Worm (Caenorhabditis elegans) whole organism, midembryonic: ENCODE results near the gene Y40H7A.4.
"Not testable (repeated sequence)": the region's sequence is repeated elsewhere in the genome, so short reads cannot be mapped to it uniquely, and the experiment has no call there.

Source experiments
- T22C8.4 ChIP-seq: fragments of 200-800 bp; sonication (Bioruptor generic); IDR thresholded peaks from 2 replicates; pipeline ENCODE4 v1.3.6; 2022; ENCODE audit warnings: missing genetic modification characterization, missing compliant biosample characterization
- cog-1 ChIP-seq: sonication (generic microtip); optimal IDR thresholded peaks from 2 replicates; lab custom pipeline; 2016; ENCODE audit warnings: missing genetic modification characterization, missing compliant biosample characterization
- flt-1 ChIP-seq: fragments of 200-800 bp; sonication (Bioruptor generic); IDR thresholded peaks from 2 replicates; pipeline ENCODE4 v1.3.6; 2022; ENCODE audit warnings: missing genetic modification characterization, missing compliant biosample characterization
- klf-2 ChIP-seq: fragments of 200-800 bp; sonication (Bioruptor generic); conservative IDR thresholded peaks from 2 replicates; pipeline ENCODE4 v1.3.6; 2022; ENCODE audit warnings: missing genetic modification reagents, missing genetic modification characterization, missing compliant biosample characterization
- med-1 ChIP-seq: sonication (generic microtip); optimal IDR thresholded peaks from 2 replicates; lab custom pipeline; 2017; ENCODE audit warnings: missing genetic modification characterization, mild to moderate bottlenecking, missing compliant biosample characterization, antibody characterized with exemption, missing genetic modification reagents; ENCODE audit not compliant: insufficient read depth
- ref-1 ChIP-seq: fragments of 200-800 bp; sonication (Bioruptor generic); conservative IDR thresholded peaks from 2 replicates; pipeline ENCODE4 v1.3.6; 2022; ENCODE audit warnings: missing genetic modification reagents, missing genetic modification characterization, missing compliant biosample characterization
- tab-1 ChIP-seq: fragments of 200-800 bp; sonication (Bioruptor generic); IDR thresholded peaks from 2 replicates; pipeline ENCODE4 v1.3.6; 2022; ENCODE audit warnings: missing genetic modification characterization, missing compliant biosample characterization
- ztf-23 ChIP-seq: fragments of 200-800 bp; sonication (Bioruptor generic); IDR thresholded peaks from 2 replicates; pipeline ENCODE4 v1.3.6; 2022; ENCODE audit warnings: missing genetic modification reagents, missing genetic modification characterization, missing compliant biosample characterization
- ztf-29 ChIP-seq: fragments of 200-800 bp; sonication (Bioruptor generic); IDR thresholded peaks from 2 replicates; pipeline ENCODE4 v1.3.6; 2022; ENCODE audit warnings: missing genetic modification reagents, missing genetic modification characterization, missing compliant biosample characterization

The Y40H7A.4 gene

ce11 chrIV:15187517-15188181, 12.3 kb upstream of the Y40H7A.4 start:
- no peak for TF ChIP-seq ztf-23
- no peak for TF ChIP-seq tab-1 (GFP tag; lab: Robert Waterston, UW)
- no peak for TF ChIP-seq ztf-29 (GFP tag; lab: Robert Waterston, UW)
- no peak for TF ChIP-seq flt-1
- TF ChIP-seq T22C8.4 (GFP tag; lab: Robert Waterston, UW) = no peak
- no peak for TF ChIP-seq klf-2

- no peak for TF ChIP-seq flt-1
- TF ChIP-seq ztf-29 (GFP tag; lab: Robert Waterston, UW) = no peak
- no peak for TF ChIP-seq klf-2
- TF ChIP-seq med-1 (GFP tag; lab: Kevin White, UChicago) = no peak
- no peak for TF ChIP-seq ztf-23
- no peak for TF ChIP-seq cog-1 (tag; lab: Kevin White, UChicago)
- no peak for TF ChIP-seq tab-1 (GFP tag; lab: Robert Waterston, UW)
- no peak for TF ChIP-seq ref-1 (GFP tag; lab: Robert Waterston, UW)
- no peak for TF ChIP-seq T22C8.4 (GFP tag; lab: Robert Waterston, UW)
Measured at ce11 chrIV:15179615-15180014, 4.3 kb upstream of the Y40H7A.4 start, which contains the start of gene srd-23. Gene srd-23, plus strand, starts transcription at chrIV:15179915.

DNA sequence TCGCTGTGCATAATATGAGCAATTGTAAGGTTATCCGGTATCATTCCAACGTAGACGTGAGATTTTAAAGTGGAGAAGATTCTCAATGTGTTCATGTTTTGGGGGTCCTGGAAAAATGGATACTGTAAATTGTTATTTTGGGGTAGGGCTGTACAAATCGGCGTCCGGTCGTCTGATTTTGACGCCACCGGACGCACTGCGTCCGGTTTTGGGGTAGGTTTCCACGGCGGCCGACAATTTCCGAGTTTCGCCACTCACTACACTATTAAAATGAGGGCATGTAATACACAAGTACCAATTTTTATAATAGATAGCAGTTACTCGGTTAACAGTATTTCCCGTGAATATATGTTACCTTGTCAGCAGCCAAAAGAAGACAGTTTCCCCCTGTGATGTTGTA, 6.9 kb downstream of the Y40H7A.4 start:
- TF ChIP-seq med-1 (GFP tag; lab: Kevin White, UChicago) (no peak), ztf-23 (no peak), klf-2 (no peak), cog-1 (tag; lab: Kevin White, UChicago) (no peak), T22C8.4 (GFP tag; lab: Robert Waterston, UW) (no peak), flt-1 (no peak), tab-1 (GFP tag; lab: Robert Waterston, UW) (no peak), ztf-29 (GFP tag; lab: Robert Waterston, UW) (no peak), ref-1 (GFP tag; lab: Robert Waterston, UW) (no peak)

ce11 chrIV:15165602-15166001, 9.7 kb downstream of the Y40H7A.4 start:
- TF ChIP-seq T22C8.4 (GFP tag; lab: Robert Waterston, UW) (no peak), cog-1 (tag; lab: Kevin White, UChicago) (no peak)

DNA sequence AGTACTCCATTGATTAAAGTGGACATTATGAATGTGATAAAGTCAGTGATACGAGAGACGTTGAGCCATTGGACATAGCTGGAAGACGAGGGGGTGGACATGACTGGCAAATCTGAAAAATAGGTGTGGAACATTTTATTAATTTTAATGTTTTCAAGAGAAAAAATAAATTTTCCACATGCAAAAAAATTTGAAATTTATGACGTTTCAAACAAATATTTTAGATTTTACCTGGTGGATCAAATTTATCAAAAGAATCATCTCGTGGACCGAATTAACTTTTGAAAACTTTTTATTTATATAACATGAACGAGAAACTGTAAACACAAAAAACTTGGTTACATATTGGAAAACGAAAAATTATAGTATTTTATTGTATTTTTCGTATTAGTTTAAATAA, 28.2 kb downstream of the Y40H7A.4 start, which contains the start of gene str-78:
Gene str-78 (minus strand): TSS at position 101 of the 400 bp plus-strand sequence.
- no peak for TF ChIP-seq ztf-23
- TF ChIP-seq flt-1 = no peak
- TF ChIP-seq ztf-29 (GFP tag; lab: Robert Waterston, UW) = no peak
- TF ChIP-seq med-1 (GFP tag; lab: Kevin White, UChicago) = no peak
- no peak for TF ChIP-seq tab-1 (GFP tag; lab: Robert Waterston, UW)
- TF ChIP-seq cog-1 (tag; lab: Kevin White, UChicago) = no peak
- TF ChIP-seq ref-1 (GFP tag; lab: Robert Waterston, UW) = no peak

ce11 chrIV:15140832-15141231, 34.5 kb downstream of the Y40H7A.4 start, which contains the start of gene srg-51:
Gene srg-51, minus strand, starts transcription at chrIV:15140932.
- TF ChIP-seq med-1 (GFP tag; lab: Kevin White, UChicago) = no peak
- no peak for TF ChIP-seq ztf-29 (GFP tag; lab: Robert Waterston, UW)
- TF ChIP-seq flt-1 = no peak
- TF ChIP-seq cog-1 (tag; lab: Kevin White, UChicago) = no peak
- TF ChIP-seq tab-1 (GFP tag; lab: Robert Waterston, UW) = no peak
- no peak for TF ChIP-seq ref-1 (GFP tag; lab: Robert Waterston, UW)
- TF ChIP-seq ztf-23 = no peak
- TF ChIP-seq klf-2 = no peak
- TF ChIP-seq T22C8.4 (GFP tag; lab: Robert Waterston, UW) = no peak

- not testable (repeated sequence) for TF ChIP-seq T22C8.4 (GFP tag; lab: Robert Waterston, UW); ztf-23; ztf-29 (GFP tag; lab: Robert Waterston, UW)
Measured at ce11 chrIV:15133899-15134298, 41.4 kb downstream of the Y40H7A.4 start, which contains the start of gene M199.8. Gene M199.8, minus strand, starts transcription at chrIV:15133999.

- TF ChIP-seq klf-2 = no peak
- no peak for TF ChIP-seq tab-1 (GFP tag; lab: Robert Waterston, UW)
- TF ChIP-seq ztf-29 (GFP tag; lab: Robert Waterston, UW) = no peak
Measured at ce11 chrIV:15131697-15132096, 43.6 kb downstream of the Y40H7A.4 start, which contains the start of gene col-135. Gene col-135, minus strand, starts transcription at chrIV:15131797.

DNA sequence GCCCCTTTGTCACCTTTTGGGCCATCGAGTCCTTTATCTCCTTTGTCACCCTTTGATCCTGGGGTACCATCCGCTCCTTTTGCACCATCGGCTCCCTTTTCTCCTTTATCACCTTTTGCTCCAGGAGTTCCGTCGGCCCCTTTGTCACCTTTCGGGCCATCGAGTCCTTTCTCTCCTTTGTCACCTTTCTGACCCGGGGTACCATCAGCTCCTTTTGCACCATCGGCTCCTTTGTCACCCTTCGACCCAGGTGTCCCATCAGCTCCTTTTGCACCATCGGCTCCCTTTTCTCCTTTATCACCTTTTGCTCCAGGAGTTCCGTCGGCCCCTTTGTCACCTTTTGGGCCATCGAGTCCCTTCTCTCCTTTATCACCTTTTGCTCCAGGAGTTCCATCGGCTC, 45.1 kb downstream of the Y40H7A.4 start:
- TF ChIP-seq klf-2 = peak; percentile 67; the same call in 1 of the 2 replicates

- no peak for TF ChIP-seq tab-1 (GFP tag; lab: Robert Waterston, UW)
- TF ChIP-seq cog-1 (tag; lab: Kevin White, UChicago) = no peak
- no peak for TF ChIP-seq ztf-23
- TF ChIP-seq flt-1 = no peak
Measured at ce11 chrIV:15127731-15128130, 47.6 kb downstream of the Y40H7A.4 start, which contains the start of gene M199.9. Gene M199.9, minus strand, starts transcription at chrIV:15127831.

DNA sequence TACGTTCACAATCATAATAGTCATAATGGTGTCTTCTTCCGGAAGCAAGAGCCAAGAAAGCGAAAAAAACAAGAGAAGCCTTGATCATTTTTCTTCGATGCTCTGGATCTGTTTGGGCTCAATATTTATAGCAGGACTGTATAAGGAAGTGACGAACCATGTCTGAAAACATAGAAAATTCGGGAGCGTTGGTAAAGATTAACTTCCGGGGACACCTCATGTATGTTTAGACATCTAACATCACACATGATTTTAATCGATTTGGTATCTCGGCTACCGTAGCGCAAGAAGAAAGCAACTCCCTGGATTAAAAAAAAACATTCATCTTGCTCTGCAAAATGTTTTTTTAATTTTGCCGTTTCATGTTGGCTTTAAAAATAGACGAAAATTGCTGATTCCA, 49.3 kb downstream of the Y40H7A.4 start, which contains the start of gene clec-190:
Gene clec-190 (minus strand): TSS at position 101 of the 400 bp plus-strand sequence.
- no peak for TF ChIP-seq T22C8.4 (GFP tag; lab: Robert Waterston, UW)
- TF ChIP-seq ztf-23 = no peak
- no peak for TF ChIP-seq cog-1 (tag; lab: Kevin White, UChicago)
- TF ChIP-seq tab-1 (GFP tag; lab: Robert Waterston, UW) = no peak
- TF ChIP-seq klf-2 = no peak
- no peak for TF ChIP-seq ztf-29 (GFP tag; lab: Robert Waterston, UW)
- no peak for TF ChIP-seq flt-1
- TF ChIP-seq med-1 (GFP tag; lab: Kevin White, UChicago) = no peak
- TF ChIP-seq ref-1 (GFP tag; lab: Robert Waterston, UW) = no peak
